Worm (Caenorhabditis elegans) whole organism, young adult: ENCODE data around the gene clec-263.

ENCODE experiments used
- B0019.2 ChIP-seq: fragments of 200-800 bp; sonication (Bioruptor generic); conservative IDR thresholded peaks from 2 replicates; pipeline ENCODE4 v1.3.6; 2022; ENCODE audit warnings: missing genetic modification reagents, missing genetic modification characterization, missing compliant biosample characterization
- B0261.1 ChIP-seq: sonication (generic microtip); optimal IDR thresholded peaks from 2 replicates; lab custom pipeline; 2016; ENCODE audit warnings: mild to moderate bottlenecking, missing genetic modification characterization, moderate library complexity, missing compliant biosample characterization
- B0336.3 ChIP-seq: fragments of 200-800 bp; sonication (Bioruptor generic); IDR thresholded peaks from 2 replicates; pipeline ENCODE4 v1.3.6; 2022; ENCODE audit warnings: missing genetic modification characterization, missing compliant biosample characterization
- F23B12.7 ChIP-seq: sonication (generic microtip); optimal IDR thresholded peaks from 2 replicates; lab custom pipeline; 2017; ENCODE audit warnings: missing genetic modification characterization, mild to moderate bottlenecking, missing compliant biosample characterization, antibody characterized with exemption, moderate library complexity; ENCODE audit not compliant: insufficient read depth
- F33H1.4 ChIP-seq: fragments of 200-800 bp; sonication (Bioruptor generic); IDR thresholded peaks from 2 replicates; pipeline ENCODE4 v1.3.6; 2022; ENCODE audit warnings: missing genetic modification reagents, missing genetic modification characterization, missing compliant biosample characterization
- K11D2.4 ChIP-seq: fragments of 200-800 bp; sonication (Bioruptor generic); IDR thresholded peaks from 2 replicates; pipeline ENCODE4 v1.3.6; 2022; ENCODE audit warnings: missing genetic modification reagents, missing genetic modification characterization, missing compliant biosample characterization
- T07F8.4 ChIP-seq: sonication (generic microtip); optimal IDR thresholded peaks from 2 replicates; lab custom pipeline; 2016; ENCODE audit warnings: mild to moderate bottlenecking, missing genetic modification characterization, moderate library complexity, missing compliant biosample characterization
- T26A5.8 ChIP-seq: sonication (generic microtip); optimal IDR thresholded peaks from 2 replicates; lab custom pipeline; 2016; ENCODE audit warnings: missing genetic modification characterization, missing compliant biosample characterization
- Y53F4B.3 ChIP-seq: fragments of 200-800 bp; sonication (Bioruptor generic); IDR thresholded peaks from 2 replicates; pipeline ENCODE4 v1.3.6; 2022; ENCODE audit warnings: missing genetic modification reagents, missing genetic modification characterization, missing compliant biosample characterization
- Y53G8AR.9 ChIP-seq: fragments of 200-800 bp; sonication (Bioruptor generic); conservative IDR thresholded peaks from 2 replicates; pipeline ENCODE4 v1.3.6; 2022; ENCODE audit warnings: missing genetic modification reagents, missing genetic modification characterization, missing compliant biosample characterization
- Y56A3A.18 ChIP-seq: fragments of 200-800 bp; sonication (Bioruptor generic); IDR thresholded peaks from 2 replicates; pipeline ENCODE4 v1.3.6; 2022; ENCODE audit warnings: missing genetic modification reagents, missing genetic modification characterization, missing compliant biosample characterization
- Y67H2A.10 ChIP-seq: fragments of 200-800 bp; sonication (Bioruptor generic); conservative IDR thresholded peaks from 2 replicates; pipeline ENCODE4 v1.3.6; 2022; ENCODE audit warnings: missing genetic modification reagents, missing genetic modification characterization, missing compliant biosample characterization
- akir-1 ChIP-seq: fragments of 200-800 bp; sonication (Bioruptor generic); optimal IDR thresholded peaks from 2 replicates; lab custom pipeline; 2018; ENCODE audit warnings: mild to moderate bottlenecking, missing genetic modification characterization, moderate library complexity, missing compliant biosample characterization
- aptf-2 ChIP-seq: fragments of 200-800 bp; sonication (Bioruptor generic); conservative IDR thresholded peaks from 2 replicates; pipeline ENCODE4 v1.3.6; 2022; ENCODE audit warnings: missing genetic modification reagents, missing genetic modification characterization, missing compliant biosample characterization
- attf-6 ChIP-seq: fragments of 200-800 bp; sonication (Bioruptor generic); IDR thresholded peaks from 2 replicates; pipeline ENCODE4 v1.3.6; 2022; ENCODE audit warnings: missing genetic modification reagents, missing genetic modification characterization, missing compliant biosample characterization
- cebp-1 ChIP-seq, 2 experiments: fragments of 200-800 bp in 1 of 2; sonication (Bioruptor generic) in 1 of 2; sonication (generic microtip) in 1 of 2; IDR thresholded peaks in 1 of 2; optimal IDR thresholded peaks in 1 of 2; 2 replicates each; pipeline versions ENCODE4 v1.3.6 to Lab custom; 2017 to 2022; ENCODE audit warnings: missing compliant biosample characterization in 2 of 2, missing genetic modification characterization in 2 of 2, mild to moderate bottlenecking in 1 of 2, missing genetic modification reagents in 1 of 2, moderate library complexity in 1 of 2
- cebp-2 ChIP-seq: fragments of 200-800 bp; sonication (Bioruptor generic); IDR thresholded peaks from 2 replicates; pipeline ENCODE4 v1.3.6; 2022; ENCODE audit warnings: missing genetic modification characterization, missing compliant biosample characterization
- ceh-100 ChIP-seq: fragments of 200-800 bp; sonication (Bioruptor generic); IDR thresholded peaks from 2 replicates; pipeline ENCODE4 v1.3.6; 2022; ENCODE audit warnings: missing genetic modification reagents, missing genetic modification characterization, missing compliant biosample characterization
- ceh-40 ChIP-seq: fragments of 200-800 bp; sonication (Bioruptor generic); IDR thresholded peaks from 2 replicates; pipeline ENCODE4 v1.3.6; 2022; ENCODE audit warnings: missing genetic modification characterization, missing compliant biosample characterization
- die-1 ChIP-seq: sonication (generic microtip); optimal IDR thresholded peaks from 2 replicates; lab custom pipeline; 2016; ENCODE audit warnings: missing genotype, mild to moderate bottlenecking, missing genetic modification characterization, missing compliant biosample characterization
- dpff-1 ChIP-seq: sonication (generic microtip); optimal IDR thresholded peaks from 2 replicates; lab custom pipeline; 2017; ENCODE audit warnings: mild to moderate bottlenecking, missing genetic modification characterization, missing compliant biosample characterization
- dpl-1 ChIP-seq: fragments of 150-350 bp; optimal IDR thresholded peaks from 2 replicates; lab custom pipeline; 2014; ENCODE audit warnings: missing biosample characterization, missing genetic modification reagents, missing genetic modification characterization
- gei-17 ChIP-seq: fragments of 200-800 bp; sonication (Bioruptor generic); optimal IDR thresholded peaks from 2 replicates; lab custom pipeline; 2018; ENCODE audit warnings: mild to moderate bottlenecking, missing genetic modification characterization, missing compliant biosample characterization
- hsf-1 ChIP-seq: fragments of 200-800 bp; sonication (Bioruptor generic); IDR thresholded peaks from 2 replicates; pipeline ENCODE4 v1.3.6; 2022; ENCODE audit warnings: missing genetic modification reagents, missing genetic modification characterization, missing compliant biosample characterization
- lag-1 ChIP-seq: fragments of 200-800 bp; sonication (Bioruptor generic); IDR thresholded peaks from 2 replicates; pipeline ENCODE4 v1.3.6; 2022; ENCODE audit warnings: missing genetic modification reagents, missing genetic modification characterization, missing compliant biosample characterization
- lsy-27 ChIP-seq: sonication (generic microtip); optimal IDR thresholded peaks from 2 replicates; lab custom pipeline; 2017; ENCODE audit warnings: missing genetic modification characterization, mild to moderate bottlenecking, missing compliant biosample characterization, antibody characterized with exemption, missing genotype, borderline replicate concordance; ENCODE audit not compliant: insufficient read depth
- mcd-1 ChIP-seq: fragments of 200-800 bp; sonication (Bioruptor generic); IDR thresholded peaks from 2 replicates; pipeline ENCODE4 v1.3.6; 2022; ENCODE audit warnings: missing genetic modification reagents, missing genetic modification characterization, missing compliant biosample characterization
- mes-4 ChIP-seq: sonication (generic microtip); optimal IDR thresholded peaks from 2 replicates; lab custom pipeline; 2016; ENCODE audit warnings: missing genotype, missing genetic modification characterization, missing compliant biosample characterization
- rcor-1 ChIP-seq: fragments of 200-800 bp; sonication (Bioruptor generic); IDR thresholded peaks from 2 replicates; pipeline ENCODE4 v1.3.6; 2022; ENCODE audit warnings: missing genetic modification reagents, missing genetic modification characterization, missing compliant biosample characterization
- sptf-2 ChIP-seq: fragments of 200-800 bp; sonication (Bioruptor generic); optimal IDR thresholded peaks from 2 replicates; lab custom pipeline; 2018; ENCODE audit warnings: mild to moderate bottlenecking, missing genetic modification characterization, missing compliant biosample characterization
- tbp1 ChIP-seq: fragments of 200-800 bp; sonication (Bioruptor generic); optimal IDR thresholded peaks from 2 replicates; lab custom pipeline; 2018; ENCODE audit warnings: mild to moderate bottlenecking, missing genetic modification characterization, missing compliant biosample characterization
- unc-130 ChIP-seq: sonication (generic microtip); optimal IDR thresholded peaks from 2 replicates; lab custom pipeline; 2016; ENCODE audit warnings: missing genetic modification reagents, missing genetic modification characterization, missing compliant biosample characterization
- ztf-26 ChIP-seq: sonication (generic microtip); optimal IDR thresholded peaks from 2 replicates; lab custom pipeline; 2017; ENCODE audit warnings: missing genetic modification characterization, missing compliant biosample characterization
- ztf-6 ChIP-seq: fragments of 200-800 bp; sonication (Bioruptor generic); IDR thresholded peaks from 2 replicates; pipeline ENCODE4 v1.3.6; 2022; ENCODE audit warnings: missing genetic modification reagents, missing genetic modification characterization, missing compliant biosample characterization

Gene clec-263

DNA sequence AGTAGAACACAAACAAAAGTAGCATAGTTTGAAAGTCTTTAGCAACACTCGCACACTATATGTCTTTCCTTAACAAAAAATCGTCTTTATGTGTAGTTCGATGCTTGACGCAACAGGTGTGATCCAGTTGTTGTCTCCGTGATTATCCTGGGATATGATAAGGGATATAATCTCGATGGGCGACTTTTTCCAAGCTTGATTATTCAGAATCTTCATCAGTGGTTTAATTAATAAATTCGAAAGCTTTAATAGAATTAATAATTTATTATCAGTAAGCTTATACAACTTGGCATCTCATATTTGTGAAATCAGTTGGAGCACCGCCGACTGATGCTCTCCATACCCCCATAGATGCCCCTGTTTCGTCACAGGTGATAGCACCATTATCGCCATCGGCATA is 44.2 kb downstream of the clec-263 start, which contains the start of gene F46B3.7:
Gene F46B3.7, minus strand, starts transcription at position 101 of the 400 bp plus-strand sequence.
- TF ChIP-seq F33H1.4 (GFP tag; lab: Robert Waterston, UW): no peak
- no peak for TF ChIP-seq Y53G8AR.9 (GFP tag; lab: Robert Waterston, UW)
- TF ChIP-seq dpff-1: no peak
- TF ChIP-seq cebp-2: no peak
- TF ChIP-seq B0336.3 (GFP tag; lab: Robert Waterston, UW): no peak
- TF ChIP-seq Y56A3A.18 (GFP tag; lab: Robert Waterston, UW): no peak
- no peak for TF ChIP-seq ceh-100 (GFP tag; lab: Robert Waterston, UW)
- no peak for TF ChIP-seq cebp-1 (GFP tag; IDR thresholded peaks at IDR 0.05; lab: Robert Waterston, UW)
- no peak for TF ChIP-seq cebp-1 (tag; optimal IDR thresholded peaks at IDR 0.05; lab: Kevin White, UChicago)
- TF ChIP-seq hsf-1: no peak
- TF ChIP-seq ztf-26 (tag; lab: Kevin White, UChicago): no peak
- no peak for TF ChIP-seq F23B12.7 (tag; lab: Kevin White, UChicago)
- no peak for TF ChIP-seq rcor-1 (GFP tag; lab: Robert Waterston, UW)
- TF ChIP-seq attf-6 (GFP tag; lab: Robert Waterston, UW): no peak
- no peak for TF ChIP-seq mes-4 (tag; lab: Kevin White, UChicago)

DNA sequence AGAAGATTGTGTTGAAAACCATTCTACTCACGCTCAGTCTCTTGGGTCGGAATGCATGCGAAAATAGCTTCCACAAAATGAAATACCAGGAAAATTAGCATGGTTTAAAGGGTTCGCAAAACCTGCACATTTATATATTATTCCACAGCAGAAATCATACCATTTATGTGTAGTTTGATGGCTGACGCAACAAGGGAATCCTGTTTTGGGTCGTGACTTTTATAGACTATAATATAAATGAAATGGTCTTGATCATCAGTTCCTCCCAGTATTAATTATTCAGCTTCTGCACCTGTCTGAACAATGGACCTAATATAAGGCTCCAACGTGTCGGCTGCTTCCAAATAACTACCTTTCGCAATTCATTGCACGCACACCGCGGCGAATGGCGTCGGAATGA is 48.6 kb downstream of the clec-263 start, which contains the start of gene F46B3.8:
Gene F46B3.8, minus strand, starts transcription at position 101 of the 400 bp plus-strand sequence.
- no peak for TF ChIP-seq mcd-1 (GFP tag; lab: Robert Waterston, UW)
- no peak for TF ChIP-seq B0261.1

DNA sequence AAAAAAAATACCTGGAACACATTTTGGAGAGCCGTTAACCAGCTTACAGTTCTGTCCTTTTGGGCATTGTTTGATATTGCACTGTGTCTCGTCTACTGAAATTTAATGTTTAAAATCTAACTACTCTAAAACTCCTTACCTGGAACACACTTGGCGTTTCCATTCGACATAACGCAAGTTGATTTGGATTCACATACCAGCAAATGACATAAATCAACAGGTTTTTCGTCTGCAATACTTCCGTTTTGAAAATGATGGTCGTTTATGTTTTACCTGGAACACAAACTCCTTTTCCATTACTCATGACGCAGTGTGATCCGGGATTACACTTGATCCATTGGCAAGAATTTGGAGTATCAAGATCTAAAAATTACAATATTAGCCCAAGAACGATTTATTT is 50.8 kb downstream of the clec-263 start:
- TF ChIP-seq dpl-1 (GFP tag; lab: Kevin White, UChicago) (no peak), tbp1 (GFP tag; lab: Kevin White, UChicago) (no peak), akir-1 (no peak), ztf-6 (GFP tag; lab: Robert Waterston, UW) (no peak), lag-1 (GFP tag; lab: Robert Waterston, UW) (no peak), die-1 (tag; lab: Kevin White, UChicago) (no peak), T07F8.4 (no peak), sptf-2 (GFP tag; lab: Kevin White, UChicago) (no peak), unc-130 (GFP tag; lab: Kevin White, UChicago) (no peak), F23B12.7 (tag; lab: Kevin White, UChicago) (no peak), ceh-40 (no peak), mcd-1 (GFP tag; lab: Robert Waterston, UW) (no peak), lsy-27 (tag; lab: Kevin White, UChicago) (no peak), T26A5.8 (tag; lab: Kevin White, UChicago) (no peak), Y53F4B.3 (no peak), aptf-2 (no peak), K11D2.4 (GFP tag; lab: Robert Waterston, UW) (no peak), gei-17 (no peak), Y67H2A.10 (GFP tag; lab: Robert Waterston, UW) (no peak), B0019.2 (GFP tag; lab: Robert Waterston, UW) (no peak)
